Worm (Caenorhabditis elegans) whole organism, late embryonic: ENCODE measurements around the gene ZK637.12.

Experiments used
- C08G9.2 ChIP-seq: sonication (generic microtip); optimal IDR thresholded peaks from 2 replicates; lab custom pipeline; 2016; ENCODE audit warnings: mild to moderate bottlenecking, missing genetic modification characterization, moderate library complexity, missing compliant biosample characterization
- K09A11.1 ChIP-seq: sonication (generic microtip); optimal IDR thresholded peaks from 2 replicates; lab custom pipeline; 2017; ENCODE audit warnings: antibody characterized with exemption, mild to moderate bottlenecking, missing genetic modification characterization, missing compliant biosample characterization; ENCODE audit not compliant: insufficient read depth
- T23F11.4 ChIP-seq: fragments of 200-800 bp; sonication (Bioruptor generic); optimal IDR thresholded peaks from 2 replicates; lab custom pipeline; 2018; ENCODE audit warnings: mild to moderate bottlenecking, missing genetic modification characterization, missing compliant biosample characterization
- ama-1 ChIP-seq: fragments of 150-350 bp; optimal IDR thresholded peaks from 2 replicates; lab custom pipeline; 2014
- ceh-14 ChIP-seq: sonication (generic microtip); optimal IDR thresholded peaks from 2 replicates; lab custom pipeline; 2016; ENCODE audit warnings: missing genotype, missing genetic modification characterization, missing compliant biosample characterization
- ceh-18 ChIP-seq: sonication (generic microtip); optimal IDR thresholded peaks from 2 replicates; lab custom pipeline; 2016; ENCODE audit warnings: missing genetic modification characterization, missing compliant biosample characterization
- ceh-2 ChIP-seq: sonication (generic microtip); optimal IDR thresholded peaks from 2 replicates; lab custom pipeline; 2016; ENCODE audit warnings: missing genotype, missing genetic modification characterization, missing compliant biosample characterization
- ceh-24 ChIP-seq: sonication (generic microtip); optimal IDR thresholded peaks from 2 replicates; lab custom pipeline; 2016; ENCODE audit warnings: mild to moderate bottlenecking, missing genetic modification characterization, missing compliant biosample characterization
- ceh-30 ChIP-seq: fragments of 150-350 bp; optimal IDR thresholded peaks from 2 replicates; lab custom pipeline; 2014; ENCODE audit warnings: missing biosample characterization, missing genetic modification characterization
- ceh-31 ChIP-seq: sonication (generic microtip); optimal IDR thresholded peaks from 2 replicates; lab custom pipeline; 2016; ENCODE audit warnings: missing genetic modification characterization, missing compliant biosample characterization
- ceh-45 ChIP-seq: fragments of 200-800 bp; sonication (Bioruptor generic); IDR thresholded peaks from 2 replicates; pipeline ENCODE4 v1.3.6; 2022; ENCODE audit warnings: missing genetic modification reagents, missing genetic modification characterization, missing compliant biosample characterization
- ceh-48 ChIP-seq: sonication (generic microtip); optimal IDR thresholded peaks from 2 replicates; lab custom pipeline; 2016; ENCODE audit warnings: missing genetic modification characterization, inconsistent platforms, missing compliant biosample characterization
- ceh-6 ChIP-seq: fragments of 200-800 bp; sonication (Bioruptor generic); optimal IDR thresholded peaks from 2 replicates; lab custom pipeline; 2018; ENCODE audit warnings: mild to moderate bottlenecking, missing genetic modification characterization, missing compliant biosample characterization
- ceh-9 ChIP-seq: sonication (generic microtip); optimal IDR thresholded peaks from 2 replicates; lab custom pipeline; 2016; ENCODE audit warnings: mild to moderate bottlenecking, missing genetic modification characterization, inconsistent platforms, missing compliant biosample characterization
- dve-1 ChIP-seq: sonication (generic microtip); optimal IDR thresholded peaks from 2 replicates; lab custom pipeline; 2017; ENCODE audit warnings: antibody characterized with exemption, mild to moderate bottlenecking, missing genetic modification characterization, missing compliant biosample characterization
- elt-2 ChIP-seq: sonication (generic microtip); optimal IDR thresholded peaks from 2 replicates; lab custom pipeline; 2016; ENCODE audit warnings: missing genetic modification reagents, missing genetic modification characterization, missing compliant biosample characterization
- fkh-6 ChIP-seq: sonication (generic microtip); optimal IDR thresholded peaks from 2 replicates; lab custom pipeline; 2016; ENCODE audit warnings: missing genetic modification characterization, missing compliant biosample characterization
- gmeb-2 ChIP-seq: sonication (generic microtip); optimal IDR thresholded peaks from 2 replicates; lab custom pipeline; 2016; ENCODE audit warnings: missing genetic modification characterization, inconsistent platforms, missing compliant biosample characterization
- hlh-30 ChIP-seq: sonication (generic microtip); optimal IDR thresholded peaks from 2 replicates; lab custom pipeline; 2017; ENCODE audit warnings: antibody characterized with exemption, missing genetic modification characterization, missing compliant biosample characterization; ENCODE audit not compliant: insufficient read depth
- hlh-8 ChIP-seq: sonication (generic microtip); optimal IDR thresholded peaks from 2 replicates; lab custom pipeline; 2016; ENCODE audit warnings: missing genotype, missing genetic modification characterization, missing compliant biosample characterization
- lin-11 ChIP-seq: fragments of 200-800 bp; sonication (Bioruptor generic); optimal IDR thresholded peaks from 2 replicates; lab custom pipeline; 2018; ENCODE audit warnings: mild to moderate bottlenecking, missing genetic modification characterization, missing compliant biosample characterization
- madf-2 ChIP-seq: sonication (generic microtip); optimal IDR thresholded peaks from 2 replicates; lab custom pipeline; 2017; ENCODE audit warnings: missing genetic modification characterization, missing compliant biosample characterization
- mec-3 ChIP-seq: sonication (generic microtip); optimal IDR thresholded peaks from 2 replicates; lab custom pipeline; 2016; ENCODE audit warnings: borderline replicate concordance, missing genetic modification characterization, missing compliant biosample characterization
- nfya-1 ChIP-seq: sonication (generic microtip); optimal IDR thresholded peaks from 2 replicates; lab custom pipeline; 2017; ENCODE audit warnings: missing genetic modification characterization, mild to moderate bottlenecking, missing compliant biosample characterization, antibody characterized with exemption, moderate library complexity
- nhr-232 ChIP-seq: sonication (generic microtip); optimal IDR thresholded peaks from 2 replicates; lab custom pipeline; 2016; ENCODE audit warnings: missing genetic modification characterization, missing compliant biosample characterization
- npax-4 ChIP-seq: sonication (generic microtip); optimal IDR thresholded peaks from 2 replicates; lab custom pipeline; 2016; ENCODE audit warnings: missing genetic modification characterization, missing compliant biosample characterization
- pag-3 ChIP-seq: sonication (generic microtip); optimal IDR thresholded peaks from 2 replicates; lab custom pipeline; 2016; ENCODE audit warnings: missing compliant biosample characterization, missing genetic modification characterization, borderline replicate concordance
- pat-9 ChIP-seq: fragments of 200-800 bp; sonication (Bioruptor generic); optimal IDR thresholded peaks from 2 replicates; lab custom pipeline; 2018; ENCODE audit warnings: mild to moderate bottlenecking, missing genetic modification characterization, moderate library complexity, missing compliant biosample characterization
- pax-1 ChIP-seq: fragments of 150-350 bp; optimal IDR thresholded peaks from 2 replicates; lab custom pipeline; 2014; ENCODE audit warnings: missing biosample characterization, missing genetic modification characterization
- pha-4 ChIP-seq: fragments of 150-350 bp; optimal IDR thresholded peaks from 2 replicates; lab custom pipeline; 2018; ENCODE audit warnings: missing biosample characterization, missing genetic modification reagents, missing genetic modification characterization
- pqm-1 ChIP-seq: sonication (generic microtip); optimal IDR thresholded peaks from 2 replicates; lab custom pipeline; 2016; ENCODE audit warnings: missing genetic modification characterization, missing compliant biosample characterization
- ref-2 ChIP-seq: sonication (generic microtip); optimal IDR thresholded peaks from 2 replicates; lab custom pipeline; 2016; ENCODE audit warnings: missing genetic modification characterization, missing compliant biosample characterization
- sox-2 ChIP-seq: fragments of 200-800 bp; sonication (Bioruptor generic); IDR thresholded peaks from 2 replicates; pipeline ENCODE4 v1.3.6; 2022; ENCODE audit warnings: missing genetic modification reagents, missing genetic modification characterization, missing compliant biosample characterization
- syd-9 ChIP-seq: sonication (generic microtip); optimal IDR thresholded peaks from 2 replicates; lab custom pipeline; 2016; ENCODE audit warnings: mild to moderate bottlenecking, missing genetic modification characterization, moderate library complexity, missing compliant biosample characterization
- tbx-2 ChIP-seq: sonication (generic microtip); optimal IDR thresholded peaks from 2 replicates; lab custom pipeline; 2016; ENCODE audit warnings: missing genetic modification characterization, missing compliant biosample characterization
- tbx-7 ChIP-seq: sonication (generic microtip); optimal IDR thresholded peaks from 2 replicates; lab custom pipeline; 2016; ENCODE audit warnings: missing genotype, missing genetic modification characterization, missing compliant biosample characterization
- ttx-3 ChIP-seq: sonication (generic microtip); optimal IDR thresholded peaks from 2 replicates; lab custom pipeline; 2016; ENCODE audit warnings: missing genetic modification reagents, missing genetic modification characterization, missing compliant biosample characterization
- unc-42 ChIP-seq: sonication (generic microtip); optimal IDR thresholded peaks from 2 replicates; lab custom pipeline; 2016; ENCODE audit warnings: missing genotype, missing genetic modification characterization, missing compliant biosample characterization
- unc-55 ChIP-seq: sonication (generic microtip); optimal IDR thresholded peaks from 2 replicates; lab custom pipeline; 2017; ENCODE audit warnings: missing biosample characterization, missing genetic modification reagents, missing genetic modification characterization
- zip-5 ChIP-seq: sonication (generic microtip); optimal IDR thresholded peaks from 2 replicates; lab custom pipeline; 2016; ENCODE audit warnings: missing genetic modification characterization, missing compliant biosample characterization

Gene ZK637.12

DNA sequence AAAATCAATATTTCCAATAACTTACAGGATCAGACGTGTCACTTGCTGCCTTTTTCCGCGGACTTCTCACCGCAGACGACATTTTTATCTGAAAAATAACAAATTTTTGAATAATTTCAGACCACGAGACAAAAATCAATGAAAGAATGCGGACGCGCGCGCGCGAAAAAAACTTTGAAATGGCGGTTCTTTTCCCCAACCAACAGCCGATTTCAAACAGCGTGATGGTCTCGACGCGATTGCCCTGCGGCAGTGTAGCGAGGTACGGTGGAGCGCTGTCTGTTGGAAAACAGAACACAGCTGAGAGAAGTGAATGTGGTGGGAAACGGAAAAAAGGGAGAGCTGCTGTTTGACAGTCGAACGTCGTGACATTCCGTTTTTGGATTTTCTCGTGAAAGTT is 20.0 kb upstream of the ZK637.12 start, which contains the start of gene lin-9 (continued):
- TF ChIP-seq madf-2 (no peak), gmeb-2 (tag; lab: Kevin White, UChicago) (no peak), nhr-232 (tag; lab: Kevin White, UChicago) (no peak), pag-3 (tag; lab: Kevin White, UChicago) (no peak), K09A11.1 (tag; lab: Kevin White, UChicago) (no peak), ceh-2 (tag; lab: Kevin White, UChicago) (no peak), tbx-7 (tag; lab: Kevin White, UChicago) (no peak), pha-4 (no peak), hlh-8 (no peak), pat-9 (no peak), ceh-24 (tag; lab: Kevin White, UChicago) (no peak), sox-2 (GFP tag; lab: Robert Waterston, UW) (no peak), hlh-30 (tag; lab: Kevin White, UChicago) (peak; percentile 72), pax-1 (no peak), unc-42 (tag; lab: Kevin White, UChicago) (peak; percentile 61), fkh-6 (no peak), npax-4 (tag; lab: Kevin White, UChicago) (no peak), lin-11 (tag; lab: Kevin White, UChicago) (no peak), ttx-3 (no peak), zip-5 (no peak), ceh-14 (tag; lab: Kevin White, UChicago) (peak; percentile 24), ceh-6 (GFP tag; lab: Kevin White, UChicago) (no peak), ceh-45 (GFP tag; lab: Robert Waterston, UW) (no peak), ceh-48 (peak; percentile 58), ceh-18 (tag; lab: Kevin White, UChicago) (peak; percentile 88), T23F11.4 (GFP tag; lab: Kevin White, UChicago) (no peak), syd-9 (tag; lab: Kevin White, UChicago) (no peak), ama-1 (lab: Kevin White, UChicago) (no peak), mec-3 (no peak), ceh-9 (no peak), C08G9.2 (tag; lab: Kevin White, UChicago) (no peak)

DNA sequence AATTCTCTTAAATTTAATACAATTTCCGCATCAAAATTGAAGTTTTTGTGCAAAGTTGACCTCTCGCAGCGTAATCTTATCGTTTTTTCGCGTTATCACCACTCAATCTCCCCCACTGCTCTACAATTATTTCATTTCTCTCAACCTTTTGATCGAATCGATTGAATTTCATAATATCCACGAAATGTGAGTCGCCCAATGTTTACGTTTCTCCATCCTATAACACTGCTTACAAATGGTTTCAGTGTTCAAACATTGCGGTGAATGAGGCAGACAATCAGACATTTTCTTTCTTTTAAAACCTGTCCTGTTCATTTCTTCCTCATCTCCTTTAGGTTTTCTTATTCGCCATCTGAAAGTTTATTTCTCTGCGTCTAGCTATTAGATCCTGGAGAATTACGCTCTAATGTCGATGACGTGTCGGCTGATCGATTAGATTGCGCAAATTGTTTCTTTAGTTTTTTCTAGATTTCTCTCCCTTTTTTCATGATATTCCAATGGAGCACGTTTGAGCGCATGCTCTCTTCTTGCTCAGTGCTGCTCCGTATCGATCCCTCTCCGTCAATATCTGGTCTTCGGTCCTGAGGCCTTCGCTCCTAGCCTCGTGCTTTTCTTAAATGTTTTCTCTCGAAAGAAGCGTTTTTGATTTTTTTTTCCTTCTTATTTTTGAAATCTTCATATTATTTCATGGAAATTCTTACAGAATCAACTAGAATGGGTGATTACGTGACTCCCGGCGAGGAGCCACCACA is 18.9 kb upstream of the ZK637.12 start, which contains the start of gene unc-32:
Gene unc-32 (plus strand): TSS at position 702 of the 752 bp plus-strand sequence.
- TF ChIP-seq unc-42 (tag; lab: Kevin White, UChicago) (peak; percentile 62), tbx-2 (tag; lab: Kevin White, UChicago) (peak; percentile 48), ref-2 (tag; lab: Kevin White, UChicago) (no peak), dve-1 (no peak), nfya-1 (tag; lab: Kevin White, UChicago) (peak; percentile 42), ceh-30 (tag; lab: Kevin White, UChicago) (no peak), ceh-31 (tag; lab: Kevin White, UChicago) (peak; percentile 65), unc-55 (GFP tag; lab: Kevin White, UChicago) (peak; percentile 0), pqm-1 (tag; lab: Kevin White, UChicago) (no peak), ceh-48 (peak; percentile 94), pat-9 (no peak), elt-2 (peak; percentile 31)
- TF ChIP-seq, all 69 proteins: peak for 7
